Worm (Caenorhabditis elegans) whole organism, L3 larva: Measurements from ENCODE around the gene Y6D1A.2.

Experiments used
- nfya-1 ChIP-seq: sonication (generic microtip); optimal IDR thresholded peaks from 2 replicates; lab custom pipeline; 2017; ENCODE audit warnings: missing genetic modification characterization, mild to moderate bottlenecking, missing compliant biosample characterization, antibody characterized with exemption, moderate library complexity; ENCODE audit not compliant: insufficient read depth
- nhr-25 ChIP-seq: sonication (generic microtip); optimal IDR thresholded peaks from 2 replicates; lab custom pipeline; 2017; ENCODE audit warnings: missing biosample characterization, missing genetic modification characterization
- nhr-76 ChIP-seq: fragments of 150-350 bp; sonication (generic microtip); optimal IDR thresholded peaks from 5 replicates; lab custom pipeline; 2014; ENCODE audit warnings: missing biosample characterization, missing genetic modification characterization

DNA sequence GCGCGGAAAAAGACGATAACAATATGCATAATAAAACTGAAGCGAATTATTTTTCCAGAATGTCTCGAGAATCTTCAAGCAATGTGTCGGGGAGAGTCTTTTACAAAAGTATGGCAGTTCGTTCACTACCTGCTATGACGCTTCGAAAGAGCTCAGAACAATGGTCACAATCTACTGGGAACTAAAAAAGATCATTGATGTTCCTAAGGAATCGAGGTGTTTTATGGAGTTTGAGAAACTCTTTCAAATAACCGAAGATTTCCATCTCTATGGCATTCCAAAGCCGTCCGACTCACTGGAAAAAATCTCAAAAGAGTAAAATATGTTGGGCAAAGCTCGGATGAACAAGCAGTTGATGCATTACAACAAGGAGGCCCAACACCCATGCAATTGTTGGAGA, 47.4 kb downstream of the Y6D1A.2 start, which contains the start of gene F44E5.15:
- TF ChIP-seq nhr-25 (tag; lab: Kevin White, UChicago) (no peak), nhr-76 (tag; lab: Kevin White, UChicago) (no peak), nfya-1 (tag; lab: Kevin White, UChicago) (no peak)
